Fruit fly (Drosophila melanogaster) whole organism, prepupa: ENCODE data around the gene RpL3.

Experiments
- CG10631 ChIP-seq: fragments of 200-800 bp; sonication (Bioruptor generic); optimal IDR thresholded peaks from 2 replicates; lab custom pipeline; 2016; ENCODE audit warnings: missing biosample characterization, missing genetic modification characterization
- CG11294 ChIP-seq: fragments of 200-800 bp; sonication (Bioruptor generic); IDR thresholded peaks from 2 replicates; pipeline ENCODE4 v1.3.6; 2022; ENCODE audit warnings: missing biosample characterization, missing genetic modification characterization
- CG11762 ChIP-seq: fragments of 200-800 bp; sonication (Bioruptor generic); optimal IDR thresholded peaks from 3 replicates; lab custom pipeline; 2016; ENCODE audit warnings: missing biosample characterization, missing genetic modification characterization; ENCODE audit not compliant: insufficient read depth
- CG1621 ChIP-seq: fragments of 200-800 bp; sonication (Bioruptor generic); optimal IDR thresholded peaks from 3 replicates; lab custom pipeline; 2018; ENCODE audit warnings: missing biosample characterization, mild to moderate bottlenecking, missing genetic modification characterization
- CG16779 ChIP-seq: fragments of 200-800 bp; sonication (Bioruptor generic); optimal IDR thresholded peaks from 3 replicates; lab custom pipeline; 2017; ENCODE audit warnings: missing biosample characterization, mild to moderate bottlenecking, missing genetic modification characterization
- CG3032 ChIP-seq: fragments of 200-800 bp; optimal IDR thresholded peaks from 2 replicates; lab custom pipeline; 2019; ENCODE audit warnings: missing biosample characterization, mild to moderate bottlenecking, missing genetic modification characterization, moderate library complexity
- CG31627 ChIP-seq: fragments of 200-800 bp; sonication (Bioruptor generic); optimal IDR thresholded peaks from 3 replicates; lab custom pipeline; 2016; ENCODE audit warnings: missing biosample characterization, missing genetic modification characterization
- CG3919 ChIP-seq: fragments of 200-800 bp; sonication (Bioruptor generic); optimal IDR thresholded peaks from 3 replicates; lab custom pipeline; 2016; ENCODE audit warnings: missing biosample characterization, missing genetic modification characterization
- CG4318 ChIP-seq: fragments of 200-800 bp; sonication (Bioruptor generic); optimal IDR thresholded peaks from 3 replicates; lab custom pipeline; 2017; ENCODE audit warnings: missing biosample characterization, mild to moderate bottlenecking, missing genetic modification characterization
- CG6163 ChIP-seq: fragments of 200-800 bp; sonication (Bioruptor generic); IDR thresholded peaks from 3 replicates; pipeline ENCODE4 v1.3.6; 2022; ENCODE audit warnings: missing biosample characterization, missing genetic modification characterization
- CG6276 ChIP-seq: fragments of 200-800 bp; sonication (Bioruptor generic); optimal IDR thresholded peaks from 2 replicates; lab custom pipeline; 2017; ENCODE audit warnings: missing biosample characterization, mild to moderate bottlenecking, missing genetic modification characterization
- CG6792 ChIP-seq: fragments of 200-800 bp; sonication (Bioruptor generic); optimal IDR thresholded peaks from 3 replicates; lab custom pipeline; 2016; ENCODE audit warnings: missing biosample characterization, missing genetic modification characterization
- CG6808 ChIP-seq: fragments of 200-800 bp; sonication (Bioruptor generic); optimal IDR thresholded peaks from 3 replicates; lab custom pipeline; 2017; ENCODE audit warnings: missing biosample characterization, missing genetic modification characterization, mild to moderate bottlenecking, moderate library complexity, missing genetic modification reagents
- CG6854 ChIP-seq: fragments of 200-800 bp; sonication (Bioruptor generic); optimal IDR thresholded peaks from 2 replicates; lab custom pipeline; 2017; ENCODE audit warnings: missing biosample characterization, mild to moderate bottlenecking, missing genetic modification characterization
- CG7368 ChIP-seq: fragments of 200-800 bp; sonication (Bioruptor generic); optimal IDR thresholded peaks from 3 replicates; lab custom pipeline; 2016; ENCODE audit warnings: missing biosample characterization, missing genetic modification characterization
- CG8119 ChIP-seq: fragments of 200-800 bp; sonication (Bioruptor generic); IDR thresholded peaks from 3 replicates; pipeline ENCODE4 v1.3.6; 2022; ENCODE audit warnings: missing biosample characterization, missing genetic modification characterization
- CG8319 ChIP-seq: fragments of 200-800 bp; sonication (Bioruptor generic); optimal IDR thresholded peaks from 3 replicates; lab custom pipeline; 2016; ENCODE audit warnings: missing biosample characterization, missing genetic modification characterization
- CG8632 ChIP-seq: fragments of 200-800 bp; sonication (Bioruptor generic); optimal IDR thresholded peaks from 3 replicates; lab custom pipeline; 2016; ENCODE audit warnings: missing biosample characterization, missing genetic modification characterization
- CG9139 ChIP-seq: fragments of 200-800 bp; sonication (Bioruptor generic); optimal IDR thresholded peaks from 3 replicates; lab custom pipeline; 2017; ENCODE audit warnings: missing biosample characterization, mild to moderate bottlenecking, missing genetic modification characterization
- Eip75B ChIP-seq: fragments of 200-800 bp; sonication (Bioruptor generic); optimal IDR thresholded peaks from 3 replicates; lab custom pipeline; 2016; ENCODE audit warnings: missing biosample characterization, missing genetic modification characterization
- Eip78C ChIP-seq: fragments of 200-800 bp; sonication (Bioruptor generic); peaks from one replicate; lab custom pipeline; 2016; ENCODE audit warnings: missing biosample characterization, missing genetic modification characterization
- Eip93F ChIP-seq: fragments of 200-800 bp; sonication (Bioruptor generic); optimal IDR thresholded peaks from 2 replicates; lab custom pipeline; 2016; ENCODE audit warnings: missing biosample characterization, mild to moderate bottlenecking, missing genetic modification characterization
- Ets21C ChIP-seq: fragments of 200-800 bp; sonication (Bioruptor generic); optimal IDR thresholded peaks from 3 replicates; lab custom pipeline; 2016; ENCODE audit warnings: missing biosample characterization, missing genetic modification characterization
- Hr38 ChIP-seq: sonication (Bioruptor generic); optimal IDR thresholded peaks from 2 replicates; lab custom pipeline; 2016; ENCODE audit warnings: missing biosample characterization, missing genetic modification characterization
- Hr4 ChIP-seq: fragments of 200-800 bp; sonication (Bioruptor generic); optimal IDR thresholded peaks from 3 replicates; lab custom pipeline; 2016; ENCODE audit warnings: missing biosample characterization, missing genetic modification characterization
- Lpt ChIP-seq: fragments of 200-800 bp; sonication (Bioruptor generic); optimal IDR thresholded peaks from 3 replicates; lab custom pipeline; 2016; ENCODE audit warnings: missing biosample characterization, missing genetic modification characterization
- Met ChIP-seq: fragments of 200-800 bp; sonication (Bioruptor generic); optimal IDR thresholded peaks from 3 replicates; lab custom pipeline; 2016; ENCODE audit warnings: missing biosample characterization, missing genetic modification characterization
- OdsH ChIP-seq: fragments of 200-800 bp; sonication (Bioruptor generic); optimal IDR thresholded peaks from 3 replicates; lab custom pipeline; 2016; ENCODE audit warnings: missing biosample characterization, missing genetic modification characterization
- Smox ChIP-seq: fragments of 200-800 bp; sonication (Bioruptor generic); optimal IDR thresholded peaks from 3 replicates; lab custom pipeline; 2016; ENCODE audit warnings: missing biosample characterization, missing genetic modification characterization
- Sox102F ChIP-seq: fragments of 200-800 bp; sonication (Bioruptor generic); optimal IDR thresholded peaks from 2 replicates; lab custom pipeline; 2016; ENCODE audit warnings: missing biosample characterization, mild to moderate bottlenecking, missing genetic modification characterization
- Sox14 ChIP-seq: fragments of 200-800 bp; sonication (Bioruptor generic); optimal IDR thresholded peaks from 3 replicates; lab custom pipeline; 2016; ENCODE audit warnings: missing biosample characterization, missing genetic modification characterization
- Sox15 ChIP-seq: fragments of 200-800 bp; sonication (Bioruptor generic); optimal IDR thresholded peaks from 3 replicates; lab custom pipeline; 2016; ENCODE audit warnings: missing biosample characterization, missing genetic modification characterization
- achi ChIP-seq: fragments of 200-800 bp; sonication (Bioruptor generic); optimal IDR thresholded peaks from 3 replicates; lab custom pipeline; 2016; ENCODE audit warnings: missing biosample characterization, missing genetic modification characterization
- acj6 ChIP-seq: fragments of 200-800 bp; sonication (Bioruptor generic); optimal IDR thresholded peaks from 3 replicates; lab custom pipeline; 2016; ENCODE audit warnings: missing biosample characterization, missing genetic modification characterization
- cyc ChIP-seq: fragments of 200-800 bp; sonication (Bioruptor generic); optimal IDR thresholded peaks from 3 replicates; lab custom pipeline; 2016; ENCODE audit warnings: missing biosample characterization, missing genetic modification characterization
- dac ChIP-seq: fragments of 200-800 bp; sonication (Bioruptor generic); optimal IDR thresholded peaks from 2 replicates; lab custom pipeline; 2017; ENCODE audit warnings: missing biosample characterization, mild to moderate bottlenecking, missing genetic modification characterization
- dsx ChIP-seq: fragments of 200-800 bp; optimal IDR thresholded peaks from 3 replicates; lab custom pipeline; 2019; ENCODE audit warnings: missing biosample characterization, mild to moderate bottlenecking, missing genetic modification characterization, moderate library complexity; ENCODE audit not compliant: poor library complexity, severe bottlenecking
- eg ChIP-seq: fragments of 200-800 bp; sonication (Bioruptor generic); IDR thresholded peaks from 3 replicates; pipeline ENCODE4 v1.3.6; 2022; ENCODE audit warnings: missing biosample characterization, missing genetic modification characterization
- esn ChIP-seq: fragments of 200-800 bp; sonication (Bioruptor generic); optimal IDR thresholded peaks from 2 replicates; lab custom pipeline; 2016; ENCODE audit warnings: missing biosample characterization, mild to moderate bottlenecking, missing genetic modification characterization, moderate library complexity
- fd59A ChIP-seq: fragments of 200-800 bp; sonication (Bioruptor generic); optimal IDR thresholded peaks from 2 replicates; lab custom pipeline; 2017; ENCODE audit warnings: missing biosample characterization, mild to moderate bottlenecking, missing genetic modification characterization, missing genetic modification reagents
- fd85E ChIP-seq: fragments of 200-800 bp; sonication (Bioruptor generic); optimal IDR thresholded peaks from 3 replicates; lab custom pipeline; 2016; ENCODE audit warnings: missing biosample characterization, missing genetic modification characterization
- lz ChIP-seq: fragments of 200-800 bp; sonication (Bioruptor generic); optimal IDR thresholded peaks from 3 replicates; lab custom pipeline; 2016; ENCODE audit warnings: missing biosample characterization, missing genetic modification characterization
- pdm3 ChIP-seq: fragments of 200-800 bp; sonication (Bioruptor generic); optimal IDR thresholded peaks from 3 replicates; lab custom pipeline; 2016; ENCODE audit warnings: missing biosample characterization, missing genetic modification characterization
- salr ChIP-seq, 2 experiments: fragments of 200-800 bp; sonication (Bioruptor generic); optimal IDR thresholded peaks; 3 replicates each; lab custom pipeline; 2016 to 2018; ENCODE audit warnings: missing biosample characterization in 2 of 2, missing genetic modification characterization in 2 of 2, mild to moderate bottlenecking in 1 of 2
- spab ChIP-seq: fragments of 200-800 bp; sonication (Bioruptor generic); optimal IDR thresholded peaks from 2 replicates; lab custom pipeline; 2017; ENCODE audit warnings: missing biosample characterization, mild to moderate bottlenecking, missing genetic modification characterization, missing genetic modification reagents
- ss ChIP-seq, 2 experiments: fragments of 200-800 bp; sonication (Bioruptor generic); optimal IDR thresholded peaks; 2 replicates in 1 of 2; 3 replicates in 1 of 2; lab custom pipeline; 2017 to 2018; ENCODE audit warnings: mild to moderate bottlenecking in 2 of 2, missing biosample characterization in 2 of 2, missing genetic modification characterization in 2 of 2, moderate library complexity in 1 of 2
- svp ChIP-seq: fragments of 200-800 bp; sonication (Bioruptor generic); peaks from one replicate; lab custom pipeline; 2016; ENCODE audit warnings: missing biosample characterization, missing genetic modification characterization
- topi ChIP-seq: fragments of 200-800 bp; sonication (Bioruptor generic); optimal IDR thresholded peaks from 3 replicates; lab custom pipeline; 2016; ENCODE audit warnings: missing biosample characterization, missing genetic modification characterization
- vri ChIP-seq: fragments of 200-800 bp; sonication (Bioruptor generic); optimal IDR thresholded peaks from 3 replicates; lab custom pipeline; 2016; ENCODE audit warnings: missing biosample characterization, mild to moderate bottlenecking, missing genetic modification characterization

Gene RpL3

dm6 chr3R:11225220-11225619, 3.5 kb downstream of the RpL3 start, which contains the start of gene scpr-C:
TSS of gene scpr-C (plus strand) at chr3R:11225520.
- TF ChIP-seq OdsH (GFP tag; lab: Kevin White, UChicago) = no peak
- no peak for TF ChIP-seq Sox15 (GFP tag; lab: Kevin White, UChicago)
- TF ChIP-seq Eip78C (GFP tag; lab: Kevin White, UChicago) = no peak
- no peak for TF ChIP-seq CG8119 (GFP tag; lab: Robert Waterston, UW)
- no peak for TF ChIP-seq fd85E (GFP tag; lab: Kevin White, UChicago)
- TF ChIP-seq CG6276 = no peak
- no peak for TF ChIP-seq Hr4 (GFP tag; lab: Kevin White, UChicago)

dm6 chr3R:11226496-11226895, 4.8 kb downstream of the RpL3 start, which contains the start of gene CG17726:
TSS of gene CG17726 (plus strand) at chr3R:11226762.
- peak; percentile 94 for TF ChIP-seq CG7368 (GFP tag; lab: Kevin White, UChicago)
- TF ChIP-seq CG16779 = no peak
- TF ChIP-seq Eip78C (GFP tag; lab: Kevin White, UChicago) = peak; percentile 99
- TF ChIP-seq CG6276 = no peak
- peak; percentile 97 for TF ChIP-seq OdsH (GFP tag; lab: Kevin White, UChicago)
- no peak for TF ChIP-seq CG11762 (GFP tag; lab: Kevin White, UChicago)
- peak; percentile 95 for TF ChIP-seq CG11294 (GFP tag; lab: Robert Waterston, UW)
- peak; percentile 97 for TF ChIP-seq CG31627 (GFP tag; lab: Kevin White, UChicago)
- peak; percentile 94 for TF ChIP-seq CG9139
- TF ChIP-seq Met (GFP tag; lab: Kevin White, UChicago) = peak; percentile 96
- peak; percentile 89 for TF ChIP-seq CG6808 (GFP tag; lab: Kevin White, UChicago)
- TF ChIP-seq salr (GFP tag; optimal IDR thresholded peaks at IDR 0.05; lab: Kevin White, UChicago) = peak; percentile 89 to 95
- TF ChIP-seq Eip93F (GFP tag; lab: Kevin White, UChicago) = peak; percentile 76
- TF ChIP-seq CG6792 (GFP tag; lab: Kevin White, UChicago) = peak; percentile 97
- TF ChIP-seq CG10631 (GFP tag; lab: Kevin White, UChicago) = no peak
- peak in 1 of 2 experiments; percentile 96 for TF ChIP-seq ss (GFP tag; optimal IDR thresholded peaks at IDR 0.05; lab: Kevin White, UChicago)
- TF ChIP-seq spab (GFP tag; lab: Kevin White, UChicago) = no peak
- peak; percentile 98 for TF ChIP-seq CG3032 (tag; lab: Kevin White, UChicago)
- TF ChIP-seq lz (GFP tag; lab: Kevin White, UChicago) = peak; percentile 97
- peak; percentile 71 for TF ChIP-seq dac (GFP tag; lab: Kevin White, UChicago)
- TF ChIP-seq Sox15 (GFP tag; lab: Kevin White, UChicago) = peak; percentile 94
- TF ChIP-seq Sox102F (GFP tag; lab: Kevin White, UChicago) = peak; percentile 92
- TF ChIP-seq Hr38 = no peak
- TF ChIP-seq Smox (GFP tag; lab: Kevin White, UChicago) = peak; percentile 97
- TF ChIP-seq fd85E (GFP tag; lab: Kevin White, UChicago) = no peak
- TF ChIP-seq Ets21C (GFP tag; lab: Kevin White, UChicago) = peak; percentile 92
- TF ChIP-seq CG6163 = peak; percentile 99
- peak; percentile 98 for TF ChIP-seq svp (GFP tag; lab: Kevin White, UChicago)
- peak; percentile 90 for TF ChIP-seq fd59A
- peak; percentile 97 for TF ChIP-seq acj6 (GFP tag; lab: Kevin White, UChicago)
- TF ChIP-seq CG8119 (GFP tag; lab: Robert Waterston, UW) = peak; percentile 99
- peak; percentile 97 for TF ChIP-seq pdm3
- peak; percentile 95 for TF ChIP-seq cyc (GFP tag; lab: Kevin White, UChicago)
- TF ChIP-seq CG8319 (GFP tag; lab: Kevin White, UChicago) = no peak
- TF ChIP-seq vri (GFP tag; lab: Kevin White, UChicago) = no peak
- peak; percentile 97 for TF ChIP-seq CG3919
- TF ChIP-seq topi = peak; percentile 97
- TF ChIP-seq Sox14 (GFP tag; lab: Kevin White, UChicago) = peak; percentile 97
- peak; percentile 96 for TF ChIP-seq dsx (GFP tag; lab: Kevin White, UChicago)
- TF ChIP-seq Lpt (GFP tag; lab: Kevin White, UChicago) = peak; percentile 87
- TF ChIP-seq CG4318 (GFP tag; lab: Kevin White, UChicago) = no peak
- peak; percentile 96 for TF ChIP-seq Eip75B (GFP tag; lab: Kevin White, UChicago)
- no peak for TF ChIP-seq Hr4 (GFP tag; lab: Kevin White, UChicago)
- TF ChIP-seq eg = peak; percentile 99
- TF ChIP-seq achi (GFP tag; lab: Kevin White, UChicago) = peak; percentile 96
- peak; percentile 97 for TF ChIP-seq CG8632 (GFP tag; lab: Kevin White, UChicago)
- TF ChIP-seq CG6854 (GFP tag; lab: Kevin White, UChicago) = peak; percentile 89
- peak; percentile 98 for TF ChIP-seq esn (GFP tag; lab: Kevin White, UChicago)
- TF ChIP-seq CG1621 (tag; lab: Kevin White, UChicago) = peak; percentile 93
